Worm (Caenorhabditis elegans) whole organism, late embryonic: Measurements from ENCODE around the gene ugt-20.

Source experiments
- K02D7.2 ChIP-seq: sonication (generic microtip); optimal IDR thresholded peaks from 2 replicates; lab custom pipeline; 2017; ENCODE audit warnings: mild to moderate bottlenecking, missing genetic modification characterization, missing compliant biosample characterization
- sox-4 ChIP-seq: sonication (generic microtip); optimal IDR thresholded peaks from 2 replicates; lab custom pipeline; 2017; ENCODE audit warnings: mild to moderate bottlenecking, missing genetic modification characterization, inconsistent platforms, missing compliant biosample characterization

ce11 chrIV:6079925-6080324 lies 3.5 kb downstream of the ugt-20 start, which contains the start of gene ugt-19:
- no peak for TF ChIP-seq sox-4
- no peak for TF ChIP-seq K02D7.2 (tag; lab: Kevin White, UChicago)
